2 fruit fly cellular contexts compared by ENCODE assay signal in genomic region chr3L:16885042-16885441, dm6.
A peak's percentile ranks its signal among the peaks of the same experiment; 100 is the strongest.
TF ChIP-seq lines count a peak whose summit lies in the region.

No protein-coding gene starts in this region.

TF ChIP-seq in whole organism, embryonic, 481 proteins besides CTCF, POLR2A, EP300 and RAD21 (continued from another document and continues in another):
- TF ChIP-seq tio (GFP tag; optimal IDR thresholded peaks at IDR 0.05; lab: Kevin White, UChicago) (no peak), nmo (GFP tag; optimal IDR thresholded peaks at IDR 0.05; lab: Kevin White, UChicago) (no peak), Bgb (GFP tag; IDR thresholded peaks at IDR 0.05; lab: Robert Waterston, UW; ENCODE audit: partially characterized antibody) (no peak), Camta (GFP tag; optimal IDR thresholded peaks at IDR 0.05; lab: Kevin White, UChicago) (no peak), ATbp (GFP tag; optimal IDR thresholded peaks at IDR 0.05; lab: Kevin White, UChicago) (no peak), dysf (GFP tag; IDR thresholded peaks at IDR 0.05; lab: Robert Waterston, UW) (peak; percentile 52; the same call in 2 of the 3 replicates), danr (GFP tag; IDR thresholded peaks at IDR 0.05; lab: Robert Waterston, UW) (no peak), dpn (GFP tag; optimal IDR thresholded peaks at IDR 0.05; lab: Kevin White, UChicago) (peak in 1 of 2 experiments; percentile 6), lilli (GFP tag; optimal IDR thresholded peaks at IDR 0.05; lab: Kevin White, UChicago) (peak; percentile 28), zf30C (GFP tag; optimal IDR thresholded peaks at IDR 0.05; lab: Kevin White, UChicago) (no peak), seq (GFP tag; IDR thresholded peaks at IDR 0.05; lab: Robert Waterston, UW) (no peak), gem (tag; optimal IDR thresholded peaks at IDR 0.05; lab: Kevin White, UChicago) (peak; percentile 61), CG11398 (GFP tag; optimal IDR thresholded peaks at IDR 0.05; lab: Kevin White, UChicago) (no peak), CG32772 (GFP tag; IDR thresholded peaks at IDR 0.05; lab: Robert Waterston, UW) (no peak), CG2129 (GFP tag; IDR thresholded peaks at IDR 0.05; lab: Robert Waterston, UW; ENCODE audit: partially characterized antibody) (no peak), ems (GFP tag; optimal IDR thresholded peaks at IDR 0.05; lab: Kevin White, UChicago) (no peak), lbe (GFP tag; optimal IDR thresholded peaks at IDR 0.05; lab: Kevin White, UChicago) (no peak), gsb (GFP tag; IDR thresholded peaks at IDR 0.05; lab: Robert Waterston, UW) (0 out of 2 replicates have a peak, but pooled peaks have one; percentile 37), Lhr (GFP tag; optimal IDR thresholded peaks at IDR 0.05; lab: Kevin White, UChicago) (no peak), Mad (GFP tag; optimal IDR thresholded peaks at IDR 0.05; lab: Kevin White, UChicago) (no peak), sens (GFP tag; lab: Kevin White, UChicago) (peak; percentile 15), CG3847 (GFP tag; IDR thresholded peaks at IDR 0.05; lab: Robert Waterston, UW) (peak; percentile 37; the same call in 1 of the 2 replicates), CG7745 (tag; optimal IDR thresholded peaks at IDR 0.05; lab: Kevin White, UChicago) (no peak), CG4282 (GFP tag; optimal IDR thresholded peaks at IDR 0.05; lab: Kevin White, UChicago) (no peak), CG13424 (tag; optimal IDR thresholded peaks at IDR 0.05; lab: Kevin White, UChicago) (peak; percentile 26), CG6254 (GFP tag; optimal IDR thresholded peaks at IDR 0.05; lab: Kevin White, UChicago) (no peak), CG13296 (GFP tag; optimal IDR thresholded peaks at IDR 0.05; lab: Kevin White, UChicago) (peak; percentile 61), E2f1 (GFP tag; IDR thresholded peaks at IDR 0.05; lab: Robert Waterston, UW) (0 out of 2 replicates have a peak, but pooled peaks have one; percentile 27), CG8765 (GFP tag; IDR thresholded peaks at IDR 0.05; lab: Robert Waterston, UW) (no peak), H2.0 (GFP tag; IDR thresholded peaks at IDR 0.05; lab: Robert Waterston, UW) (peak; percentile 17; the same call in 1 of the 2 replicates), GATAe (GFP tag; conservative IDR thresholded peaks at IDR 0.05; lab: Robert Waterston, UW) (no peak), sug (tag; optimal IDR thresholded peaks at IDR 0.05; lab: Kevin White, UChicago) (no peak), Aef1 (GFP tag; IDR thresholded peaks at IDR 0.05; lab: Robert Waterston, UW) (peak; percentile 52; the same call in 2 of the 3 replicates), fd64A (GFP tag; optimal IDR thresholded peaks at IDR 0.05; lab: Kevin White, UChicago) (no peak), CG6654 (GFP tag; optimal IDR thresholded peaks at IDR 0.05; lab: Kevin White, UChicago) (no peak), salm (tag; optimal IDR thresholded peaks at IDR 0.05; lab: Kevin White, UChicago) (no peak), CG34422 (GFP tag; IDR thresholded peaks at IDR 0.05; lab: Robert Waterston, UW) (no peak), PHDP (tag; optimal IDR thresholded peaks at IDR 0.05; lab: Kevin White, UChicago) (peak; percentile 46), CG10543 (GFP tag; optimal IDR thresholded peaks at IDR 0.05; lab: Kevin White, UChicago) (no peak), CG11247 (GFP tag; IDR thresholded peaks at IDR 0.05; lab: Robert Waterston, UW) (0 out of 2 replicates have a peak, but pooled peaks have one; percentile 11), CG1603 (tag; optimal IDR thresholded peaks at IDR 0.05; lab: Kevin White, UChicago) (no peak), Sox102F (GFP tag; optimal IDR thresholded peaks at IDR 0.05; lab: Kevin White, UChicago) (peak; percentile 10), gce (GFP tag; IDR thresholded peaks at IDR 0.05; lab: Robert Waterston, UW) (no peak), Usf (GFP tag; optimal IDR thresholded peaks at IDR 0.05; lab: Kevin White, UChicago) (no peak), CG12104 (GFP tag; optimal IDR thresholded peaks at IDR 0.05; lab: Kevin White, UChicago) (no peak), CG4328 (GFP tag; optimal IDR thresholded peaks at IDR 0.05; lab: Kevin White, UChicago) (no peak), CG12155 (GFP tag; optimal IDR thresholded peaks at IDR 0.05; lab: Kevin White, UChicago) (no peak), Mrtf (GFP tag; IDR thresholded peaks at IDR 0.05; lab: Robert Waterston, UW) (no peak), CG4854 (GFP tag; optimal IDR thresholded peaks at IDR 0.05; lab: Kevin White, UChicago) (no peak), Fer2 (tag; optimal IDR thresholded peaks at IDR 0.05; lab: Kevin White, UChicago) (no peak), Hmr (GFP tag; optimal IDR thresholded peaks at IDR 0.05; lab: Kevin White, UChicago) (peak; percentile 39), CG4404 (GFP tag; IDR thresholded peaks at IDR 0.05; lab: Robert Waterston, UW) (no peak), Mes4 (GFP tag; optimal IDR thresholded peaks at IDR 0.05; lab: Kevin White, UChicago) (no peak), Atf6 (GFP tag; IDR thresholded peaks at IDR 0.05; lab: Robert Waterston, UW) (0 out of 2 replicates have a peak, but pooled peaks have one; percentile 38), CG9437 (GFP tag; optimal IDR thresholded peaks at IDR 0.05; lab: Kevin White, UChicago) (no peak), CG9876 (GFP tag; optimal IDR thresholded peaks at IDR 0.05; lab: Kevin White, UChicago) (no peak), Ada2b (GFP tag; IDR thresholded peaks at IDR 0.05; lab: Robert Waterston, UW) (peak; percentile 48; the same call in 1 of the 2 replicates), zfh2 (GFP tag; optimal IDR thresholded peaks at IDR 0.05; lab: Kevin White, UChicago) (no peak), Sry-β (GFP tag; optimal IDR thresholded peaks at IDR 0.05; lab: Kevin White, UChicago) (no peak), D19A (tag; optimal IDR thresholded peaks at IDR 0.05; lab: Kevin White, UChicago) (peak; percentile 70), CG10462 (GFP tag; optimal IDR thresholded peaks at IDR 0.05; lab: Kevin White, UChicago) (no peak), Fer3 (tag; optimal IDR thresholded peaks at IDR 0.05; lab: Kevin White, UChicago) (peak; percentile 59), phol (tag; optimal IDR thresholded peaks at IDR 0.05; lab: Kevin White, UChicago) (no peak), CG15601 (tag; optimal IDR thresholded peaks at IDR 0.05; lab: Kevin White, UChicago) (no peak), sens-2 (GFP tag; IDR thresholded peaks at IDR 0.05; lab: Robert Waterston, UW) (no peak), CG11696 (GFP tag; IDR thresholded peaks at IDR 0.05; lab: Robert Waterston, UW) (0 out of 2 replicates have a peak, but pooled peaks have one; percentile 13), CkIIα-i1 (GFP tag; IDR thresholded peaks at IDR 0.05; lab: Robert Waterston, UW) (no peak)

TF ChIP-seq in whole organism, prepupa, 60 proteins besides CTCF, POLR2A, EP300 and RAD21 (continued from another document):
- TF ChIP-seq Eip93F (GFP tag; optimal IDR thresholded peaks at IDR 0.05; lab: Kevin White, UChicago) (no peak), eg (GFP tag; IDR thresholded peaks at IDR 0.05; lab: Robert Waterston, UW) (peak; percentile 62), Gug (GFP tag; IDR thresholded peaks at IDR 0.05; lab: Robert Waterston, UW) (no peak), Ets21C (GFP tag; optimal IDR thresholded peaks at IDR 0.05; lab: Kevin White, UChicago) (no peak), CG7368 (GFP tag; optimal IDR thresholded peaks at IDR 0.05; lab: Kevin White, UChicago) (no peak), Smox (GFP tag; optimal IDR thresholded peaks at IDR 0.05; lab: Kevin White, UChicago) (no peak), Lpt (GFP tag; optimal IDR thresholded peaks at IDR 0.05; lab: Kevin White, UChicago) (no peak), CG8119 (GFP tag; IDR thresholded peaks at IDR 0.05; lab: Robert Waterston, UW) (peak; percentile 53; the same call in 2 of the 3 replicates), CG6854 (GFP tag; optimal IDR thresholded peaks at IDR 0.05; lab: Kevin White, UChicago) (no peak), Blimp-1 (GFP tag; optimal IDR thresholded peaks at IDR 0.05; lab: Kevin White, UChicago) (no peak), Sox14 (GFP tag; optimal IDR thresholded peaks at IDR 0.05; lab: Kevin White, UChicago) (no peak), ss (GFP tag; optimal IDR thresholded peaks at IDR 0.05; lab: Kevin White, UChicago) (no peak), spab (GFP tag; optimal IDR thresholded peaks at IDR 0.05; lab: Kevin White, UChicago) (no peak), lz (GFP tag; optimal IDR thresholded peaks at IDR 0.05; lab: Kevin White, UChicago) (no peak), fd59A (GFP tag; optimal IDR thresholded peaks at IDR 0.05; lab: Kevin White, UChicago) (no peak), CG10669 (GFP tag; optimal IDR thresholded peaks at IDR 0.05; lab: Kevin White, UChicago) (no peak), Hr38 (GFP tag; optimal IDR thresholded peaks at IDR 0.05; lab: Kevin White, UChicago) (no peak)
